In genomic region chrX:9499994-9500804, dm6 we compare ENCODE assay signal across 1 fruit fly cellular context.
TF ChIP-seq lines count a peak whose summit lies in the region.

mgl (minus strand) TSS chrX:9500129.

TF ChIP-seq in whole organism, embryonic, 481 proteins besides CTCF, POLR2A, EP300 and RAD21 (continued from another document):
- TF ChIP-seq HHEX (GFP tag; optimal IDR thresholded peaks at IDR 0.05; lab: Kevin White, UChicago), result peak; percentile 69
- TF ChIP-seq CG30403 (GFP tag; optimal IDR thresholded peaks at IDR 0.05; lab: Kevin White, UChicago), result peak; percentile 89
- TF ChIP-seq CG2889 (GFP tag; IDR thresholded peaks at IDR 0.05; lab: Robert Waterston, UW), result no peak
- TF ChIP-seq danr (GFP tag; IDR thresholded peaks at IDR 0.05; lab: Robert Waterston, UW), result 0 out of 2 replicates have a peak, but pooled peaks have one; percentile 11
- TF ChIP-seq run (tag; optimal IDR thresholded peaks at IDR 0.05; lab: Kevin White, UChicago), result peak; percentile 60
- peak; percentile 14; the same call in 1 of the 3 replicates for TF ChIP-seq Aef1 (GFP tag; IDR thresholded peaks at IDR 0.05; lab: Robert Waterston, UW)
- TF ChIP-seq CG13775 (GFP tag; optimal IDR thresholded peaks at IDR 0.05; lab: Kevin White, UChicago), result peak; percentile 71
- no peak for TF ChIP-seq sob (GFP tag; IDR thresholded peaks at IDR 0.05; lab: Robert Waterston, UW)
- TF ChIP-seq CG3726 (GFP tag; IDR thresholded peaks at IDR 0.05; lab: Robert Waterston, UW), result no peak
- no peak for TF ChIP-seq CG17612 (GFP tag; IDR thresholded peaks at IDR 0.05; lab: Robert Waterston, UW)
- TF ChIP-seq sens (GFP tag; lab: Kevin White, UChicago), result peak; percentile 96
- 0 out of 2 replicates have a peak, but pooled peaks have one; percentile 9 for TF ChIP-seq ap (GFP tag; IDR thresholded peaks at IDR 0.05; lab: Robert Waterston, UW)
- peak; percentile 31; the same call in 2 of the 3 replicates for TF ChIP-seq CG2199 (GFP tag; IDR thresholded peaks at IDR 0.05; lab: Robert Waterston, UW)
- no peak for TF ChIP-seq cas (GFP tag; IDR thresholded peaks at IDR 0.05; lab: Robert Waterston, UW)
- TF ChIP-seq CG11560 (tag; IDR thresholded peaks at IDR 0.05; lab: Robert Waterston, UW), result no peak
- TF ChIP-seq cad (GFP tag; optimal IDR thresholded peaks at IDR 0.05; lab: Kevin White, UChicago), result no peak
- no peak for TF ChIP-seq CG11398 (GFP tag; optimal IDR thresholded peaks at IDR 0.05; lab: Kevin White, UChicago)
- TF ChIP-seq phol (tag; optimal IDR thresholded peaks at IDR 0.05; lab: Kevin White, UChicago), result peak; percentile 89
- peak; percentile 65 for TF ChIP-seq Abd-B (GFP tag; optimal IDR thresholded peaks at IDR 0.05; lab: Kevin White, UChicago)
- TF ChIP-seq lab (GFP tag; optimal IDR thresholded peaks at IDR 0.05; lab: Kevin White, UChicago), result peak; percentile 68
- TF ChIP-seq Mad (GFP tag; optimal IDR thresholded peaks at IDR 0.05; lab: Kevin White, UChicago), result peak; percentile 68
- TF ChIP-seq CG11504 (tag; optimal IDR thresholded peaks at IDR 0.05; lab: Kevin White, UChicago), result peak; percentile 82
- peak in 1 of 2 experiments; percentile 36 for TF ChIP-seq insv (GFP tag; optimal IDR thresholded peaks at IDR 0.05; lab: Kevin White, UChicago)
- no peak for TF ChIP-seq Elba2 (GFP tag; optimal IDR thresholded peaks at IDR 0.05; lab: Kevin White, UChicago)
- no peak for TF ChIP-seq dimm (GFP tag; IDR thresholded peaks at IDR 0.05; lab: Robert Waterston, UW)
- no peak; the same call in 1 of the 3 replicates for TF ChIP-seq B-H1 (GFP tag; IDR thresholded peaks at IDR 0.05; lab: Robert Waterston, UW)
- TF ChIP-seq CG13123 (GFP tag; optimal IDR thresholded peaks at IDR 0.05; lab: Kevin White, UChicago), result peak; percentile 16
- TF ChIP-seq CG15073 (GFP tag; optimal IDR thresholded peaks at IDR 0.05; lab: Kevin White, UChicago), result no peak
- TF ChIP-seq z (GFP tag; IDR thresholded peaks at IDR 0.05; lab: Robert Waterston, UW), result peak; percentile 39; the same call in 1 of the 3 replicates
- peak; percentile 31; the same call in 1 of the 2 replicates for TF ChIP-seq Rfx (GFP tag; IDR thresholded peaks at IDR 0.05; lab: Robert Waterston, UW)
- peak; percentile 67 for TF ChIP-seq scrt (GFP tag; optimal IDR thresholded peaks at IDR 0.05; lab: Kevin White, UChicago)
- TF ChIP-seq Hr39 (optimal IDR thresholded peaks at IDR 0.05; lab: Kevin White, UChicago), result no peak
- TF ChIP-seq H2.0 (GFP tag; IDR thresholded peaks at IDR 0.05; lab: Robert Waterston, UW), result peak; percentile 41; the same call in 1 of the 2 replicates
- peak; percentile 89 for TF ChIP-seq nmo (GFP tag; optimal IDR thresholded peaks at IDR 0.05; lab: Kevin White, UChicago)
- TF ChIP-seq jumu (GFP tag; optimal IDR thresholded peaks at IDR 0.05; lab: Kevin White, UChicago), result peak; percentile 53
- no peak for TF ChIP-seq Poxn (GFP tag; IDR thresholded peaks at IDR 0.05; lab: Robert Waterston, UW)
- peak; percentile 28 for TF ChIP-seq fd3F (GFP tag; optimal IDR thresholded peaks at IDR 0.05; lab: Kevin White, UChicago)
- peak; percentile 59 for TF ChIP-seq HLH54F (GFP tag; optimal IDR thresholded peaks at IDR 0.05; lab: Kevin White, UChicago)
- no peak for TF ChIP-seq CrebB (tag; optimal IDR thresholded peaks at IDR 0.05; lab: Kevin White, UChicago)
